Fruit fly (Drosophila melanogaster): ENCODE data around the gene Sec61alpha.

DNA sequence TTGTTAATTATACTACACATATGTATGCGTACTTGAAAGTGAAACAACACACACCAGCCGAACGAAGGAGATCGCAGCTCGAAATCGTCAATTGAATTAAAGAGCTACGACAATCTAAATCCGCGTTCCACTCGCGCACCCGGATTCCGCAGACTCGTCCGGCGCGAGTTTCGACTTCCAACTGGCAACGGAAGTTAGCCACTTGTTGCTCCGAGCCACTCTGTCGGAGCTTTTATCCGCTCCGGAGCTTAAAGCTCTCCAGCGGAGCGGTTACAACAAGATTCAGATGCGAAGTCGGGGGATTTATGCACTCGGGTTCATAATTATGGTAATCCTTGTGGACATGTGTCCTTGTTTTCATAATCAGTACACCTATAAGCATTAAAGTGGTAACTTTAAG, 14.9 kb downstream of the Sec61alpha start, which contains the start of gene Rchy1:
- TF ChIP-seq EcR (GFP tag; optimal IDR thresholded peaks at IDR 0.05), result no peak
- TF ChIP-seq pan (optimal IDR thresholded peaks at IDR 0.05), result no peak
- TF ChIP-seq psq (optimal IDR thresholded peaks at IDR 0.05), result no peak
- TF ChIP-seq usp (GFP tag; optimal IDR thresholded peaks at IDR 0.05), result no peak
- TF ChIP-seq CG8478 (optimal IDR thresholded peaks at IDR 0.05), result no peak

Measured in whole organism.